Worm (Caenorhabditis elegans) whole organism, L4 larva: Measurements from ENCODE around the gene C26H9A.4.

Source experiments
- D1046.2 ChIP-seq: fragments of 200-800 bp; sonication (Bioruptor generic); IDR thresholded peaks from 2 replicates; pipeline ENCODE4 v1.3.6; 2022; ENCODE audit warnings: missing genetic modification characterization, missing compliant biosample characterization
- F37D6.2 ChIP-seq: sonication (generic microtip); optimal IDR thresholded peaks from 2 replicates; lab custom pipeline; 2016; ENCODE audit warnings: mild to moderate bottlenecking, missing genetic modification characterization, missing compliant biosample characterization
- F44E2.7 ChIP-seq: fragments of 200-800 bp; sonication (Bioruptor generic); IDR thresholded peaks from 2 replicates; pipeline ENCODE4 v2.1.2; 2022; ENCODE audit warnings: missing genetic modification characterization, missing compliant biosample characterization
- R02D3.7 ChIP-seq: fragments of 150-350 bp; sonication (generic microtip); optimal IDR thresholded peaks from 3 replicates; lab custom pipeline; 2014; ENCODE audit warnings: missing biosample characterization, missing genetic modification characterization
- T26A8.4 ChIP-seq: fragments of 200-800 bp; sonication (Bioruptor generic); IDR thresholded peaks from 2 replicates; pipeline ENCODE4 v1.3.6; 2022; ENCODE audit warnings: missing genetic modification characterization, missing compliant biosample characterization
- Y48G9A.11 ChIP-seq: fragments of 200-800 bp; sonication (Bioruptor generic); IDR thresholded peaks from 2 replicates; pipeline ENCODE4 v1.3.6; 2022; ENCODE audit warnings: missing genetic modification reagents, missing genetic modification characterization, missing compliant biosample characterization
- Y5F2A.4 ChIP-seq: fragments of 200-800 bp; sonication (Bioruptor generic); optimal IDR thresholded peaks from 2 replicates; lab custom pipeline; 2018; ENCODE audit warnings: mild to moderate bottlenecking, missing genetic modification characterization, missing compliant biosample characterization
- ZK546.5 ChIP-seq, 2 experiments: sonication (generic microtip); optimal IDR thresholded peaks; 2 replicates each; lab custom pipeline; 2017; ENCODE audit warnings: missing biosample characterization in 2 of 2, missing genetic modification characterization in 2 of 2
- aha-1 ChIP-seq: fragments of 150-350 bp; peaks from one replicate; lab custom pipeline; 2014; ENCODE audit warnings: missing biosample characterization, missing genetic modification characterization
- aly-2 ChIP-seq: sonication (generic microtip); optimal IDR thresholded peaks from 2 replicates; lab custom pipeline; 2018; ENCODE audit warnings: missing biosample characterization, missing genetic modification characterization
- ama-1 ChIP-seq: fragments of 150-350 bp; optimal IDR thresholded peaks from 2 replicates; lab custom pipeline; 2014; ENCODE audit warnings: inconsistent platforms, mixed read lengths
- attf-4 ChIP-seq: sonication (generic microtip); optimal IDR thresholded peaks from 3 replicates; lab custom pipeline; 2017; ENCODE audit warnings: missing biosample characterization, missing genetic modification characterization
- ceh-32 ChIP-seq: sonication (generic microtip); optimal IDR thresholded peaks from 2 replicates; lab custom pipeline; 2016; ENCODE audit warnings: mild to moderate bottlenecking, missing genetic modification characterization, missing compliant biosample characterization; ENCODE audit not compliant: poor library complexity
- ces-1 ChIP-seq: fragments of 150-350 bp; sonication (generic microtip); optimal IDR thresholded peaks from 4 replicates; lab custom pipeline; 2014; ENCODE audit warnings: missing biosample characterization, missing genetic modification reagents, missing genetic modification characterization
- cey-2 ChIP-seq: sonication (generic microtip); optimal IDR thresholded peaks from 3 replicates; lab custom pipeline; 2017; ENCODE audit warnings: missing genetic modification characterization, mild to moderate bottlenecking, missing compliant biosample characterization, antibody characterized with exemption, borderline replicate concordance; ENCODE audit not compliant: insufficient read depth
- daf-8 ChIP-seq: fragments of 200-800 bp; sonication (Bioruptor generic); IDR thresholded peaks from 2 replicates; pipeline ENCODE4 v1.3.6; 2022; ENCODE audit warnings: missing genetic modification characterization, missing compliant biosample characterization
- dpl-1 ChIP-seq: fragments of 150-350 bp; optimal IDR thresholded peaks from 2 replicates; lab custom pipeline; 2014; ENCODE audit warnings: missing biosample characterization, missing genetic modification reagents, missing genetic modification characterization
- dve-1 ChIP-seq: sonication (generic microtip); optimal IDR thresholded peaks from 2 replicates; lab custom pipeline; 2017; ENCODE audit warnings: antibody characterized with exemption, mild to moderate bottlenecking, missing genetic modification characterization, missing compliant biosample characterization; ENCODE audit not compliant: insufficient read depth
- fkh-10 ChIP-seq: fragments of 150-350 bp; optimal IDR thresholded peaks from 2 replicates; lab custom pipeline; 2014; ENCODE audit warnings: missing biosample characterization, missing genetic modification reagents, missing genetic modification characterization
- hlh-30 ChIP-seq: sonication (generic microtip); optimal IDR thresholded peaks from 2 replicates; lab custom pipeline; 2017; ENCODE audit warnings: antibody characterized with exemption, mild to moderate bottlenecking, missing genetic modification characterization, missing compliant biosample characterization; ENCODE audit not compliant: insufficient read depth
- hmg-1.1 ChIP-seq: fragments of 200-800 bp; sonication (Bioruptor generic); IDR thresholded peaks from 2 replicates; pipeline ENCODE4 v1.3.6; 2022; ENCODE audit warnings: missing genetic modification reagents, missing genetic modification characterization, missing compliant biosample characterization
- lim-7 ChIP-seq: fragments of 200-800 bp; sonication (Bioruptor generic); IDR thresholded peaks from 2 replicates; pipeline ENCODE4 v1.3.6; 2022; ENCODE audit warnings: missing genetic modification characterization, missing compliant biosample characterization
- lin-29 ChIP-seq: fragments of 200-800 bp; sonication (Bioruptor generic); IDR thresholded peaks from 2 replicates; pipeline ENCODE4 v1.3.6; 2022; ENCODE audit warnings: missing genetic modification reagents, missing genetic modification characterization, missing compliant biosample characterization
- lin-38 ChIP-seq: fragments of 200-800 bp; sonication (Bioruptor generic); IDR thresholded peaks from 2 replicates; pipeline ENCODE4 v1.3.6; 2022; ENCODE audit warnings: missing genetic modification reagents, missing genetic modification characterization, missing compliant biosample characterization
- lin-39 ChIP-seq: fragments of 150-350 bp; optimal IDR thresholded peaks from 2 replicates; lab custom pipeline; 2014; ENCODE audit warnings: missing biosample characterization, missing genetic modification reagents, missing genetic modification characterization
- lir-3 ChIP-seq: sonication (generic microtip); optimal IDR thresholded peaks from 2 replicates; lab custom pipeline; 2016; ENCODE audit warnings: mild to moderate bottlenecking, missing genetic modification characterization, missing compliant biosample characterization
- lsy-2 ChIP-seq, 2 experiments: fragments of 150-350 bp in 1 of 2; sonication (generic microtip) in 1 of 2; optimal IDR thresholded peaks; 2 replicates each; lab custom pipeline; 2014 to 2017; ENCODE audit warnings: missing biosample characterization in 2 of 2, missing genetic modification characterization in 2 of 2
- mdl-1 ChIP-seq, 2 experiments: fragments of 150-350 bp in 1 of 2; sonication (generic microtip) in 1 of 2; optimal IDR thresholded peaks; 2 replicates each; lab custom pipeline; 2014 to 2017; ENCODE audit warnings: missing biosample characterization in 2 of 2, missing genetic modification characterization in 2 of 2
- mep-1 ChIP-seq: fragments of 150-350 bp; sonication (generic microtip); optimal IDR thresholded peaks from 3 replicates; lab custom pipeline; 2014; ENCODE audit warnings: missing biosample characterization, missing genetic modification characterization
- mes-2 ChIP-seq: sonication (generic microtip); optimal IDR thresholded peaks from 2 replicates; lab custom pipeline; 2016; ENCODE audit warnings: missing genotype, mild to moderate bottlenecking, missing genetic modification characterization, missing compliant biosample characterization; ENCODE audit not compliant: poor library complexity, severe bottlenecking
- mxl-3 ChIP-seq: fragments of 200-800 bp; sonication (Bioruptor generic); optimal IDR thresholded peaks from 2 replicates; lab custom pipeline; 2018; ENCODE audit warnings: mild to moderate bottlenecking, missing genetic modification characterization, missing compliant biosample characterization
- nhr-102 ChIP-seq: sonication (generic microtip); optimal IDR thresholded peaks from 2 replicates; lab custom pipeline; 2016; ENCODE audit warnings: mild to moderate bottlenecking, missing genetic modification characterization, moderate library complexity, missing compliant biosample characterization
- nhr-25 ChIP-seq: sonication (generic microtip); optimal IDR thresholded peaks from 2 replicates; lab custom pipeline; 2017; ENCODE audit warnings: missing genetic modification characterization, mild to moderate bottlenecking, missing compliant biosample characterization, antibody characterized with exemption, moderate library complexity, borderline replicate concordance; ENCODE audit not compliant: insufficient read depth
- nhr-28 ChIP-seq: fragments of 150-350 bp; optimal IDR thresholded peaks from 2 replicates; lab custom pipeline; 2014; ENCODE audit warnings: missing biosample characterization, missing genetic modification characterization
- nhr-48 ChIP-seq: sonication (generic microtip); optimal IDR thresholded peaks from 2 replicates; lab custom pipeline; 2016; ENCODE audit warnings: mild to moderate bottlenecking, missing genetic modification characterization, missing compliant biosample characterization
- nhr-6 ChIP-seq: fragments of 150-350 bp; optimal IDR thresholded peaks from 2 replicates; lab custom pipeline; 2014; ENCODE audit warnings: missing biosample characterization, missing genetic modification characterization
- php-3 ChIP-seq: fragments of 200-800 bp; sonication (Bioruptor generic); IDR thresholded peaks from 2 replicates; pipeline ENCODE4 v1.3.6; 2022; ENCODE audit warnings: missing genetic modification reagents, missing genetic modification characterization, missing compliant biosample characterization
- pqm-1 ChIP-seq: sonication (generic microtip); optimal IDR thresholded peaks from 2 replicates; lab custom pipeline; 2017; ENCODE audit warnings: missing biosample characterization, missing genetic modification characterization
- skn-1 ChIP-seq: fragments of 150-350 bp; optimal IDR thresholded peaks from 2 replicates; lab custom pipeline; 2014; ENCODE audit warnings: missing biosample characterization, missing genetic modification characterization
- snpc-1.2 ChIP-seq: fragments of 200-800 bp; sonication (Bioruptor generic); IDR thresholded peaks from 2 replicates; pipeline ENCODE4 v1.3.6; 2022; ENCODE audit warnings: missing genetic modification reagents, missing genetic modification characterization, missing compliant biosample characterization
- tag-97 ChIP-seq: fragments of 200-800 bp; sonication (Bioruptor generic); IDR thresholded peaks from 2 replicates; pipeline ENCODE4 v1.3.6; 2022; ENCODE audit warnings: missing genetic modification characterization, missing compliant biosample characterization
- tra-1 ChIP-seq: fragments of 200-800 bp; sonication (Bioruptor generic); IDR thresholded peaks from 2 replicates; pipeline ENCODE4 v1.3.6; 2022; ENCODE audit warnings: missing genetic modification reagents, missing genetic modification characterization, missing compliant biosample characterization
- unc-39 ChIP-seq: sonication (generic microtip); optimal IDR thresholded peaks from 2 replicates; lab custom pipeline; 2017; ENCODE audit warnings: missing biosample characterization, missing genetic modification characterization
- unc-62 ChIP-seq, 3 experiments: fragments of 150-350 bp in 1 of 3; sonication (generic microtip); optimal IDR thresholded peaks in 2 of 3; peaks in 1 of 3; 1 replicate in 1 of 3; 2 replicates in 2 of 3; lab custom pipeline; 2014 to 2017; ENCODE audit warnings: missing biosample characterization in 3 of 3, missing genetic modification characterization in 3 of 3, missing genetic modification reagents in 3 of 3, missing genotype in 1 of 3
- vab-7 ChIP-seq: fragments of 200-800 bp; sonication (Bioruptor generic); IDR thresholded peaks from 2 replicates; pipeline ENCODE4 v1.3.6; 2022; ENCODE audit warnings: missing genetic modification reagents, missing genetic modification characterization, missing compliant biosample characterization
- zfp-3 ChIP-seq: fragments of 200-800 bp; sonication (Bioruptor generic); conservative IDR thresholded peaks from 2 replicates; pipeline ENCODE4 v1.3.6; 2022; ENCODE audit warnings: missing genetic modification reagents, missing genetic modification characterization, missing compliant biosample characterization

C26H9A.4 gene

ce11 chrIV:12632430-12632829, 20.8 kb upstream of the C26H9A.4 start:
- TF ChIP-seq F44E2.7 (GFP tag; lab: Robert Waterston, UW): no peak
- TF ChIP-seq F37D6.2 (tag; lab: Kevin White, UChicago): no peak
- peak; percentile 67 for TF ChIP-seq nhr-28 (tag; lab: Kevin White, UChicago)
- TF ChIP-seq hmg-1.1 (GFP tag; lab: Robert Waterston, UW): 0 out of 2 replicates have a peak, but pooled peaks have one; percentile 21
- peak; percentile 14 for TF ChIP-seq dpl-1
- peak in 1 of 2 experiments; percentile 36 for TF ChIP-seq lsy-2 (tag; optimal IDR thresholded peaks at IDR 0.05; lab: Kevin White, UChicago)
- peak; percentile 15 for TF ChIP-seq hlh-30
- no peak for TF ChIP-seq nhr-102
- no peak for TF ChIP-seq mes-2 (tag; lab: Kevin White, UChicago)
- TF ChIP-seq nhr-25 (tag; lab: Kevin White, UChicago): no peak
- no peak for TF ChIP-seq lin-29 (GFP tag; lab: Robert Waterston, UW)

- TF ChIP-seq ama-1 (lab: Kevin White, UChicago) (no peak), ceh-32 (no peak), cey-2 (tag; lab: Kevin White, UChicago) (no peak), attf-4 (tag; lab: Kevin White, UChicago) (no peak), mdl-1 (tag; optimal IDR thresholded peaks at IDR 0.05; lab: Kevin White, UChicago) (peak in 1 of 2 experiments; percentile 23), lin-38 (GFP tag; lab: Robert Waterston, UW) (no peak), nhr-6 (tag; lab: Kevin White, UChicago) (peak; percentile 30), unc-39 (tag; lab: Kevin White, UChicago) (no peak), fkh-10 (no peak), mep-1 (tag; lab: Kevin White, UChicago) (peak; percentile 0), mxl-3 (GFP tag; lab: Kevin White, UChicago) (no peak), tra-1 (GFP tag; lab: Robert Waterston, UW) (no peak), nhr-28 (tag; lab: Kevin White, UChicago) (peak; percentile 40), T26A8.4 (GFP tag; lab: Robert Waterston, UW) (no peak), hlh-30 (peak; percentile 12), D1046.2 (GFP tag; lab: Robert Waterston, UW) (no peak), hmg-1.1 (GFP tag; lab: Robert Waterston, UW) (no peak), Y48G9A.11 (GFP tag; lab: Robert Waterston, UW) (no peak), daf-8 (GFP tag; lab: Robert Waterston, UW) (no peak), R02D3.7 (no peak), Y5F2A.4 (GFP tag; lab: Kevin White, UChicago) (no peak), snpc-1.2 (no peak), php-3 (GFP tag; lab: Robert Waterston, UW) (no peak), lim-7 (GFP tag; lab: Robert Waterston, UW) (no peak), aha-1 (tag; lab: Kevin White, UChicago) (peak; percentile 12), lin-39 (tag; lab: Kevin White, UChicago) (no peak), tag-97 (GFP tag; lab: Robert Waterston, UW) (no peak), lsy-2 (tag; optimal IDR thresholded peaks at IDR 0.05; lab: Kevin White, UChicago) (peak in 1 of 2 experiments; percentile 39), lir-3 (tag; lab: Kevin White, UChicago) (no peak), zfp-3 (GFP tag; lab: Robert Waterston, UW) (no peak), dve-1 (tag; lab: Kevin White, UChicago) (peak; percentile 15), ces-1 (GFP tag; lab: Kevin White, UChicago) (no peak), vab-7 (no peak), aly-2 (tag; lab: Kevin White, UChicago) (no peak), unc-62 (GFP tag; optimal IDR thresholded peaks at IDR 0.05 in 1 of 2; lab: Kevin White, UChicago) (peak in 1 of 2 experiments; percentile 72), unc-62 (tag; optimal IDR thresholded peaks at IDR 0.05; lab: Kevin White, UChicago) (no peak), nhr-48 (tag; lab: Kevin White, UChicago) (no peak), pqm-1 (no peak), skn-1 (tag; lab: Kevin White, UChicago) (no peak), ZK546.5 (tag; optimal IDR thresholded peaks at IDR 0.05; lab: Kevin White, UChicago) (no peak)
- TF ChIP-seq, all 104 proteins: peak for 9
These were observed 19.4 kb upstream of the C26H9A.4 start for ce11 chrIV:12633825-12634224.
